Worm (Caenorhabditis elegans) whole organism, young adult: ENCODE results near the gene C05D11.13.
A peak's percentile ranks its signal among the peaks of the same experiment; 100 is the strongest.

Experiments used
- B0035.1 ChIP-seq: sonication (generic microtip); optimal IDR thresholded peaks from 2 replicates; lab custom pipeline; 2016; ENCODE audit warnings: missing genetic modification characterization, mild to moderate bottlenecking, missing compliant biosample characterization, missing genotype, missing genetic modification reagents
- B0261.1 ChIP-seq: sonication (generic microtip); optimal IDR thresholded peaks from 2 replicates; lab custom pipeline; 2016; ENCODE audit warnings: mild to moderate bottlenecking, missing genetic modification characterization, moderate library complexity, missing compliant biosample characterization
- C06A6.2 ChIP-seq: fragments of 200-800 bp; sonication (Bioruptor generic); conservative IDR thresholded peaks from 2 replicates; pipeline ENCODE4 v1.3.6; 2022; ENCODE audit warnings: missing genetic modification characterization, missing compliant biosample characterization
- F23B12.7 ChIP-seq: sonication (generic microtip); optimal IDR thresholded peaks from 2 replicates; lab custom pipeline; 2017; ENCODE audit warnings: missing genetic modification characterization, mild to moderate bottlenecking, missing compliant biosample characterization, antibody characterized with exemption, moderate library complexity; ENCODE audit not compliant: insufficient read depth
- F33H1.4 ChIP-seq: fragments of 200-800 bp; sonication (Bioruptor generic); IDR thresholded peaks from 2 replicates; pipeline ENCODE4 v1.3.6; 2022; ENCODE audit warnings: missing genetic modification reagents, missing genetic modification characterization, missing compliant biosample characterization
- F37B4.10 ChIP-seq: fragments of 200-800 bp; sonication (Bioruptor generic); IDR thresholded peaks from 2 replicates; pipeline ENCODE4 v1.3.6; 2022; ENCODE audit warnings: missing genetic modification characterization, missing compliant biosample characterization
- F55B11.4 ChIP-seq: sonication (generic microtip); optimal IDR thresholded peaks from 2 replicates; lab custom pipeline; 2016; ENCODE audit warnings: missing compliant biosample characterization, missing genetic modification characterization, borderline replicate concordance; ENCODE audit not compliant: insufficient read depth
- F57A8.1 ChIP-seq: fragments of 200-800 bp; sonication (Bioruptor generic); optimal IDR thresholded peaks from 2 replicates; lab custom pipeline; 2018; ENCODE audit warnings: mild to moderate bottlenecking, missing genetic modification characterization, moderate library complexity, missing compliant biosample characterization
- Y53G8AR.9 ChIP-seq: fragments of 200-800 bp; sonication (Bioruptor generic); conservative IDR thresholded peaks from 2 replicates; pipeline ENCODE4 v1.3.6; 2022; ENCODE audit warnings: missing genetic modification reagents, missing genetic modification characterization, missing compliant biosample characterization
- Y67H2A.10 ChIP-seq: fragments of 200-800 bp; sonication (Bioruptor generic); conservative IDR thresholded peaks from 2 replicates; pipeline ENCODE4 v1.3.6; 2022; ENCODE audit warnings: missing genetic modification reagents, missing genetic modification characterization, missing compliant biosample characterization
- Y79H2A.3 ChIP-seq: fragments of 200-800 bp; sonication (Bioruptor generic); conservative IDR thresholded peaks from 2 replicates; pipeline ENCODE4 v1.3.6; 2022; ENCODE audit warnings: missing genetic modification reagents, missing genetic modification characterization, missing compliant biosample characterization
- Y95B8A.8 ChIP-seq: fragments of 200-800 bp; sonication (Bioruptor generic); IDR thresholded peaks from 2 replicates; pipeline ENCODE4 v1.3.6; 2022; ENCODE audit warnings: missing genetic modification reagents, missing genetic modification characterization, missing compliant biosample characterization
- atf-7 ChIP-seq: sonication (generic microtip); optimal IDR thresholded peaks from 2 replicates; lab custom pipeline; 2017; ENCODE audit warnings: mild to moderate bottlenecking, missing genetic modification characterization, missing compliant biosample characterization
- athp-1 ChIP-seq: sonication (generic microtip); optimal IDR thresholded peaks from 2 replicates; lab custom pipeline; 2017; ENCODE audit warnings: mild to moderate bottlenecking, missing genetic modification characterization, missing compliant biosample characterization
- attf-6 ChIP-seq: fragments of 200-800 bp; sonication (Bioruptor generic); IDR thresholded peaks from 2 replicates; pipeline ENCODE4 v1.3.6; 2022; ENCODE audit warnings: missing genetic modification reagents, missing genetic modification characterization, missing compliant biosample characterization
- bed-1 ChIP-seq: fragments of 200-800 bp; sonication (Bioruptor generic); IDR thresholded peaks from 2 replicates; pipeline ENCODE4 v1.3.6; 2022; ENCODE audit warnings: missing genetic modification reagents, missing genetic modification characterization, missing compliant biosample characterization
- cebp-1 ChIP-seq, 2 experiments: fragments of 200-800 bp in 1 of 2; sonication (Bioruptor generic) in 1 of 2; sonication (generic microtip) in 1 of 2; IDR thresholded peaks in 1 of 2; optimal IDR thresholded peaks in 1 of 2; 2 replicates each; pipeline versions ENCODE4 v1.3.6 to Lab custom; 2017 to 2022; ENCODE audit warnings: missing compliant biosample characterization in 2 of 2, missing genetic modification characterization in 2 of 2, mild to moderate bottlenecking in 1 of 2, missing genetic modification reagents in 1 of 2, moderate library complexity in 1 of 2
- dpff-1 ChIP-seq: sonication (generic microtip); optimal IDR thresholded peaks from 2 replicates; lab custom pipeline; 2017; ENCODE audit warnings: mild to moderate bottlenecking, missing genetic modification characterization, missing compliant biosample characterization
- dpl-1 ChIP-seq: fragments of 150-350 bp; optimal IDR thresholded peaks from 2 replicates; lab custom pipeline; 2014; ENCODE audit warnings: missing biosample characterization, missing genetic modification reagents, missing genetic modification characterization
- egrh-3 ChIP-seq: fragments of 200-800 bp; sonication (Bioruptor generic); IDR thresholded peaks from 2 replicates; pipeline ENCODE4 v1.3.6; 2022; ENCODE audit warnings: missing genetic modification reagents, missing genetic modification characterization, missing compliant biosample characterization
- him-1 ChIP-seq: sonication (generic microtip); optimal IDR thresholded peaks from 2 replicates; lab custom pipeline; 2016; ENCODE audit warnings: missing genotype, missing genetic modification reagents, missing genetic modification characterization, missing compliant biosample characterization
- hlh-12 ChIP-seq: sonication (generic microtip); optimal IDR thresholded peaks from 2 replicates; lab custom pipeline; 2016; ENCODE audit warnings: missing genetic modification characterization, missing compliant biosample characterization
- hlh-26 ChIP-seq: fragments of 200-800 bp; sonication (Bioruptor generic); conservative IDR thresholded peaks from 2 replicates; pipeline ENCODE4 v1.3.6; 2022; ENCODE audit warnings: missing genetic modification reagents, missing genetic modification characterization, missing compliant biosample characterization
- hmg-20 ChIP-seq: fragments of 200-800 bp; sonication (Bioruptor generic); IDR thresholded peaks from 2 replicates; pipeline ENCODE4 v1.3.6; 2022; ENCODE audit warnings: missing genetic modification reagents, missing genetic modification characterization, missing compliant biosample characterization
- lag-1 ChIP-seq: fragments of 200-800 bp; sonication (Bioruptor generic); IDR thresholded peaks from 2 replicates; pipeline ENCODE4 v1.3.6; 2022; ENCODE audit warnings: missing genetic modification reagents, missing genetic modification characterization, missing compliant biosample characterization
- let-526 ChIP-seq: fragments of 200-800 bp; sonication (Bioruptor generic); IDR thresholded peaks from 2 replicates; pipeline ENCODE4 v1.3.6; 2022; ENCODE audit warnings: missing genetic modification reagents, missing genetic modification characterization, missing compliant biosample characterization
- lsl-1 ChIP-seq: fragments of 200-800 bp; sonication (Bioruptor generic); optimal IDR thresholded peaks from 2 replicates; lab custom pipeline; 2018; ENCODE audit warnings: mild to moderate bottlenecking, missing genetic modification characterization, moderate library complexity, missing compliant biosample characterization
- madf-10 ChIP-seq: sonication (generic microtip); optimal IDR thresholded peaks from 2 replicates; lab custom pipeline; 2016; ENCODE audit warnings: mild to moderate bottlenecking, missing genetic modification characterization, missing compliant biosample characterization
- madf-6 ChIP-seq: fragments of 200-800 bp; sonication (Bioruptor generic); IDR thresholded peaks from 2 replicates; pipeline ENCODE4 v1.3.6; 2022; ENCODE audit warnings: missing genetic modification reagents, missing genetic modification characterization, missing compliant biosample characterization
- mcd-1 ChIP-seq: fragments of 200-800 bp; sonication (Bioruptor generic); IDR thresholded peaks from 2 replicates; pipeline ENCODE4 v1.3.6; 2022; ENCODE audit warnings: missing genetic modification reagents, missing genetic modification characterization, missing compliant biosample characterization
- nfya-1 ChIP-seq: sonication (generic microtip); optimal IDR thresholded peaks from 2 replicates; lab custom pipeline; 2017; ENCODE audit warnings: antibody characterized with exemption, missing compliant biosample characterization, missing genetic modification characterization, borderline replicate concordance; ENCODE audit not compliant: insufficient read depth
- nfyb-1 ChIP-seq: fragments of 200-800 bp; sonication (Bioruptor generic); IDR thresholded peaks from 2 replicates; pipeline ENCODE4 v1.3.6; 2022; ENCODE audit warnings: missing genetic modification reagents, missing genetic modification characterization, missing compliant biosample characterization
- nhr-120 ChIP-seq: fragments of 200-800 bp; sonication (Bioruptor generic); IDR thresholded peaks from 2 replicates; pipeline ENCODE4 v1.3.6; 2022; ENCODE audit warnings: missing genetic modification characterization, missing compliant biosample characterization
- nhr-27 ChIP-seq: fragments of 200-800 bp; sonication (Bioruptor generic); optimal IDR thresholded peaks from 2 replicates; lab custom pipeline; 2018; ENCODE audit warnings: mild to moderate bottlenecking, missing genetic modification characterization, moderate library complexity, missing compliant biosample characterization
- nhr-80 ChIP-seq: sonication (generic microtip); optimal IDR thresholded peaks from 2 replicates; lab custom pipeline; 2016; ENCODE audit warnings: missing genetic modification characterization, missing compliant biosample characterization
- nhr-90 ChIP-seq: sonication (generic microtip); optimal IDR thresholded peaks from 2 replicates; lab custom pipeline; 2016; ENCODE audit warnings: missing genotype, mild to moderate bottlenecking, missing genetic modification characterization, missing compliant biosample characterization
- rcor-1 ChIP-seq: fragments of 200-800 bp; sonication (Bioruptor generic); IDR thresholded peaks from 2 replicates; pipeline ENCODE4 v1.3.6; 2022; ENCODE audit warnings: missing genetic modification reagents, missing genetic modification characterization, missing compliant biosample characterization
- rec-8 ChIP-seq, 2 experiments: sonication (generic microtip); optimal IDR thresholded peaks; 2 replicates each; lab custom pipeline; 2016; ENCODE audit warnings: mild to moderate bottlenecking in 2 of 2, missing genetic modification characterization in 2 of 2, missing genetic modification reagents in 2 of 2, missing genotype in 2 of 2, missing biosample characterization in 1 of 2, missing compliant biosample characterization in 1 of 2, moderate library complexity in 1 of 2
- repo-1 ChIP-seq: sonication (generic microtip); optimal IDR thresholded peaks from 2 replicates; lab custom pipeline; 2017; ENCODE audit warnings: mild to moderate bottlenecking, missing genetic modification characterization, missing compliant biosample characterization
- sdz-38 ChIP-seq: sonication (generic microtip); optimal IDR thresholded peaks from 2 replicates; lab custom pipeline; 2016; ENCODE audit warnings: missing genotype, missing genetic modification characterization, missing compliant biosample characterization
- sea-2 ChIP-seq: fragments of 200-800 bp; sonication (Bioruptor generic); IDR thresholded peaks from 2 replicates; pipeline ENCODE4 v1.3.6; 2022; ENCODE audit warnings: missing genetic modification characterization, missing compliant biosample characterization
- snpc-1.3 ChIP-seq: sonication (generic microtip); optimal IDR thresholded peaks from 2 replicates; lab custom pipeline; 2017; ENCODE audit warnings: missing genetic modification characterization, mild to moderate bottlenecking, missing compliant biosample characterization, antibody characterized with exemption, moderate library complexity, missing genotype, missing genetic modification reagents; ENCODE audit not compliant: insufficient read depth
- unc-62 ChIP-seq: fragments of 150-350 bp; optimal IDR thresholded peaks from 2 replicates; lab custom pipeline; 2014; ENCODE audit warnings: missing biosample characterization, missing genetic modification reagents, missing genetic modification characterization
- xnd-1 ChIP-seq: sonication (generic microtip); optimal IDR thresholded peaks from 2 replicates; lab custom pipeline; 2016; ENCODE audit warnings: missing genotype, missing genetic modification reagents, missing genetic modification characterization, missing compliant biosample characterization
- zfh-2 ChIP-seq: fragments of 200-800 bp; sonication (Bioruptor generic); conservative IDR thresholded peaks from 2 replicates; pipeline ENCODE4 v1.3.6; 2022; ENCODE audit warnings: missing genetic modification reagents, missing genetic modification characterization, missing compliant biosample characterization
- ztf-26 ChIP-seq: sonication (generic microtip); optimal IDR thresholded peaks from 2 replicates; lab custom pipeline; 2017; ENCODE audit warnings: missing genetic modification characterization, missing compliant biosample characterization
- ztf-3 ChIP-seq: fragments of 200-800 bp; sonication (Bioruptor generic); optimal IDR thresholded peaks from 2 replicates; lab custom pipeline; 2018; ENCODE audit warnings: mild to moderate bottlenecking, missing genetic modification characterization, missing compliant biosample characterization
- ztf-6 ChIP-seq: fragments of 200-800 bp; sonication (Bioruptor generic); IDR thresholded peaks from 2 replicates; pipeline ENCODE4 v1.3.6; 2022; ENCODE audit warnings: missing genetic modification reagents, missing genetic modification characterization, missing compliant biosample characterization

The C05D11.13 gene

DNA sequence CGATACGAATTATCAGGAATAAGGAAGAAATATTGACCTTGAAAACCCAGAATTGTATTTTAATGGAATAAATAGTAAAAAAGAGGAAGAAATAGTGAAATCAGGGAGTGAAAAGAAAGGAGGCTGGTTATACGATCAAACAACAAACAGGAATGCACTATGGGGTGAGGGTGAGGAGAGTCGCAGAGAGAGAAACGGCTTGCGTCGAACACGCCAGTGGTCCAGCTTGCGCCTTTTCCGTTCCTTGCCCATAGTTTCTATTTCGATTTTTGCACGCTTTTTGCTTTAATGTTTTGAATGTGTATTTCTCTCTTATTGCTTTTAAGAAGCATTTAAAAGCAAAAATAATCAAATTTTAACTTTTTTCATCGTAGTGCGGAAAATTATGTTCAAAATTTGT is 9.3 kb upstream of the C05D11.13 start:
- TF ChIP-seq F37B4.10 (no peak), lag-1 (GFP tag; lab: Robert Waterston, UW) (no peak), him-1 (no peak), nfyb-1 (GFP tag; lab: Robert Waterston, UW) (no peak), nhr-27 (tag; lab: Kevin White, UChicago) (no peak), atf-7 (tag; lab: Kevin White, UChicago) (no peak), B0261.1 (no peak), athp-1 (tag; lab: Kevin White, UChicago) (no peak), hmg-20 (GFP tag; lab: Robert Waterston, UW) (no peak), sdz-38 (tag; lab: Kevin White, UChicago) (no peak), lsl-1 (GFP tag; lab: Kevin White, UChicago) (peak; percentile 65), Y67H2A.10 (GFP tag; lab: Robert Waterston, UW) (0 out of 2 replicates have a peak, but pooled peaks have one; percentile 43), bed-1 (GFP tag; lab: Robert Waterston, UW) (no peak), hlh-26 (GFP tag; lab: Robert Waterston, UW) (no peak), sea-2 (GFP tag; lab: Robert Waterston, UW) (no peak), F23B12.7 (tag; lab: Kevin White, UChicago) (peak; percentile 49), ztf-3 (GFP tag; lab: Kevin White, UChicago) (no peak), nhr-120 (GFP tag; lab: Robert Waterston, UW) (no peak), unc-62 (GFP tag; lab: Kevin White, UChicago) (no peak), hlh-12 (tag; lab: Kevin White, UChicago) (no peak), attf-6 (GFP tag; lab: Robert Waterston, UW) (peak; percentile 21; the same call in 1 of the 2 replicates), zfh-2 (GFP tag; lab: Robert Waterston, UW) (peak; percentile 88), Y53G8AR.9 (peak; percentile 55; the same call in 1 of the 2 replicates), F57A8.1 (GFP tag; lab: Kevin White, UChicago) (no peak), rcor-1 (peak; percentile 85), ztf-26 (tag; lab: Kevin White, UChicago) (no peak), madf-6 (GFP tag; lab: Robert Waterston, UW) (peak; percentile 55; the same call in 1 of the 2 replicates), rec-8 (tag; optimal IDR thresholded peaks at IDR 0.05; lab: Kevin White, UChicago) (no peak), egrh-3 (peak; percentile 43; the same call in 1 of the 2 replicates), Y95B8A.8 (GFP tag; lab: Robert Waterston, UW) (0 out of 2 replicates have a peak, but pooled peaks have one; percentile 47), dpff-1 (tag; lab: Kevin White, UChicago) (no peak), B0035.1 (no peak), cebp-1 (GFP tag; IDR thresholded peaks at IDR 0.05; lab: Robert Waterston, UW) (no peak), cebp-1 (tag; optimal IDR thresholded peaks at IDR 0.05; lab: Kevin White, UChicago) (peak; percentile 81), ztf-6 (GFP tag; lab: Robert Waterston, UW) (no peak), repo-1 (no peak), xnd-1 (no peak), let-526 (no peak), Y79H2A.3 (GFP tag; lab: Robert Waterston, UW) (no peak), dpl-1 (GFP tag; lab: Kevin White, UChicago) (peak; percentile 49), F55B11.4 (no peak), madf-10 (tag; lab: Kevin White, UChicago) (no peak), snpc-1.3 (tag; lab: Kevin White, UChicago) (peak; percentile 28), nhr-80 (peak; percentile 82), C06A6.2 (GFP tag; lab: Robert Waterston, UW) (no peak), mcd-1 (peak; percentile 77), nhr-90 (peak; percentile 37), F33H1.4 (GFP tag; lab: Robert Waterston, UW) (peak; percentile 57; the same call in 1 of the 2 replicates), nfya-1 (no peak)
